Worm (Caenorhabditis elegans): ENCODE measurements around the gene exc-14.

ce11 chrV:5080853-5081338 is 34.9 kb upstream of the exc-14 start, which contains the start of gene Y58A7A.3:
- TF ChIP-seq peb-1 (tag; optimal IDR thresholded peaks at IDR 0.05) (no peak), sma-3 (GFP tag; optimal IDR thresholded peaks at IDR 0.05) (peak; percentile 43), fos-1 (tag; optimal IDR thresholded peaks at IDR 0.05) (peak; percentile 87), elt-3 (tag; optimal IDR thresholded peaks at IDR 0.05) (no peak), alr-1 (tag; optimal IDR thresholded peaks at IDR 0.05) (no peak), lin-13 (GFP tag; optimal IDR thresholded peaks at IDR 0.05) (no peak), lin-39 (tag; optimal IDR thresholded peaks at IDR 0.05) (no peak), nhr-237 (tag; optimal IDR thresholded peaks at IDR 0.05) (no peak), nhr-11 (tag; optimal IDR thresholded peaks at IDR 0.05) (no peak), crh-2 (tag; optimal IDR thresholded peaks at IDR 0.05) (peak; percentile 38), sma-9 (GFP tag; optimal IDR thresholded peaks at IDR 0.05) (peak; percentile 33), sma-9 (tag; optimal IDR thresholded peaks at IDR 0.05) (no peak), egl-27 (tag; optimal IDR thresholded peaks at IDR 0.05) (no peak)

Data from whole organism, L2 larva.